Worm (Caenorhabditis elegans) whole organism, mixed stage, embryonic: ENCODE results near the gene F32G8.2.

Source experiments
- M03D4.4 ChIP-seq: sonication (generic microtip); optimal IDR thresholded peaks from 2 replicates; lab custom pipeline; 2017; ENCODE audit warnings: mild to moderate bottlenecking, missing genetic modification characterization, missing compliant biosample characterization
- blmp-1 ChIP-seq: fragments of 150-350 bp; optimal IDR thresholded peaks from 2 replicates; lab custom pipeline; 2014; ENCODE audit warnings: missing biosample characterization, missing genetic modification characterization
- ceh-39 ChIP-seq: fragments of 150-350 bp; optimal IDR thresholded peaks from 2 replicates; lab custom pipeline; 2014; ENCODE audit warnings: missing biosample characterization, missing genetic modification characterization
- ceh-83 ChIP-seq: fragments of 200-800 bp; sonication (Bioruptor generic); optimal IDR thresholded peaks from 2 replicates; lab custom pipeline; 2018; ENCODE audit warnings: mild to moderate bottlenecking, missing genetic modification characterization, missing compliant biosample characterization
- ces-1 ChIP-seq: fragments of 150-350 bp; optimal IDR thresholded peaks from 2 replicates; lab custom pipeline; 2014; ENCODE audit warnings: missing biosample characterization, missing genetic modification reagents, missing genetic modification characterization
- cnd-1 ChIP-seq: fragments of 200-800 bp; sonication (Bioruptor generic); optimal IDR thresholded peaks from 2 replicates; lab custom pipeline; 2018; ENCODE audit warnings: mild to moderate bottlenecking, missing genetic modification characterization, missing compliant biosample characterization
- elt-1 ChIP-seq: sonication (generic microtip); optimal IDR thresholded peaks from 2 replicates; lab custom pipeline; 2017; ENCODE audit warnings: missing genetic modification characterization, mild to moderate bottlenecking, missing compliant biosample characterization, antibody characterized with exemption, moderate library complexity, borderline replicate concordance; ENCODE audit not compliant: insufficient read depth
- elt-3 ChIP-seq: fragments of 150-350 bp; optimal IDR thresholded peaks from 2 replicates; lab custom pipeline; 2014; ENCODE audit warnings: missing biosample characterization, missing genetic modification characterization
- flh-1 ChIP-seq: fragments of 200-800 bp; sonication (Bioruptor generic); optimal IDR thresholded peaks from 2 replicates; lab custom pipeline; 2018; ENCODE audit warnings: mild to moderate bottlenecking, missing genetic modification characterization, moderate library complexity, missing compliant biosample characterization
- ham-2 ChIP-seq: fragments of 200-800 bp; sonication (Bioruptor generic); optimal IDR thresholded peaks from 2 replicates; lab custom pipeline; 2018; ENCODE audit warnings: mild to moderate bottlenecking, missing genetic modification characterization, missing compliant biosample characterization
- hlh-1 ChIP-seq: fragments of 150-350 bp; optimal IDR thresholded peaks from 2 replicates; lab custom pipeline; 2014; ENCODE audit warnings: missing biosample characterization, missing genetic modification reagents, missing genetic modification characterization
- lin-13 ChIP-seq: fragments of 150-350 bp; optimal IDR thresholded peaks from 2 replicates; lab custom pipeline; 2014; ENCODE audit warnings: missing biosample characterization, missing genetic modification characterization
- lin-32 ChIP-seq: fragments of 200-800 bp; sonication (Bioruptor generic); optimal IDR thresholded peaks from 2 replicates; lab custom pipeline; 2018; ENCODE audit warnings: mild to moderate bottlenecking, missing genetic modification characterization, missing compliant biosample characterization
- lsy-2 ChIP-seq: fragments of 150-350 bp; optimal IDR thresholded peaks from 2 replicates; lab custom pipeline; 2014; ENCODE audit warnings: missing biosample characterization, missing genetic modification characterization
- mab-5 ChIP-seq: fragments of 150-350 bp; optimal IDR thresholded peaks from 2 replicates; lab custom pipeline; 2014; ENCODE audit warnings: missing biosample characterization, missing genetic modification characterization
- mep-1 ChIP-seq: fragments of 150-350 bp; optimal IDR thresholded peaks from 2 replicates; lab custom pipeline; 2017; ENCODE audit warnings: missing biosample characterization, missing genetic modification reagents, missing genetic modification characterization, inconsistent platforms
- mls-2 ChIP-seq: sonication (generic microtip); optimal IDR thresholded peaks from 2 replicates; lab custom pipeline; 2016; ENCODE audit warnings: mild to moderate bottlenecking, missing genetic modification characterization, moderate library complexity, missing compliant biosample characterization
- nhr-12 ChIP-seq: fragments of 150-350 bp; optimal IDR thresholded peaks from 2 replicates; lab custom pipeline; 2014; ENCODE audit warnings: missing biosample characterization, missing genetic modification characterization
- nhr-2 ChIP-seq: fragments of 150-350 bp; optimal IDR thresholded peaks from 2 replicates; lab custom pipeline; 2014; ENCODE audit warnings: missing biosample characterization, missing genetic modification characterization
- nhr-237 ChIP-seq: fragments of 150-350 bp; optimal IDR thresholded peaks from 2 replicates; lab custom pipeline; 2014; ENCODE audit warnings: missing biosample characterization, missing genetic modification characterization
- nhr-28 ChIP-seq: fragments of 150-350 bp; optimal IDR thresholded peaks from 2 replicates; lab custom pipeline; 2014; ENCODE audit warnings: missing biosample characterization, missing genetic modification characterization
- nhr-76 ChIP-seq: sonication (generic microtip); optimal IDR thresholded peaks from 2 replicates; lab custom pipeline; 2017; ENCODE audit warnings: missing biosample characterization, missing genetic modification characterization
- pha-4 ChIP-seq: fragments of 150-350 bp; optimal IDR thresholded peaks from 2 replicates; lab custom pipeline; 2018; ENCODE audit warnings: missing biosample characterization, missing genetic modification reagents, missing genetic modification characterization
- sem-2 ChIP-seq: fragments of 200-800 bp; sonication (Bioruptor generic); optimal IDR thresholded peaks from 2 replicates; lab custom pipeline; 2018; ENCODE audit warnings: mild to moderate bottlenecking, missing genetic modification characterization, missing compliant biosample characterization
- snpc-4 ChIP-seq: fragments of 150-350 bp; optimal IDR thresholded peaks from 2 replicates; lab custom pipeline; 2014; ENCODE audit warnings: missing biosample characterization, missing genetic modification characterization
- sptf-1 ChIP-seq: sonication (generic microtip); optimal IDR thresholded peaks from 2 replicates; lab custom pipeline; 2017; ENCODE audit warnings: mild to moderate bottlenecking, missing genetic modification characterization, moderate library complexity, missing compliant biosample characterization
- tbx-8 ChIP-seq: fragments of 200-800 bp; sonication (Bioruptor generic); optimal IDR thresholded peaks from 2 replicates; lab custom pipeline; 2018; ENCODE audit warnings: mild to moderate bottlenecking, missing genetic modification characterization, moderate library complexity, missing compliant biosample characterization
- unc-120 ChIP-seq: sonication (generic microtip); optimal IDR thresholded peaks from 2 replicates; lab custom pipeline; 2017; ENCODE audit warnings: missing genetic modification characterization, missing compliant biosample characterization; ENCODE audit not compliant: poor library complexity, severe bottlenecking
- unc-62 ChIP-seq: fragments of 150-350 bp; optimal IDR thresholded peaks from 2 replicates; lab custom pipeline; 2014; ENCODE audit warnings: missing biosample characterization, missing genetic modification reagents, missing genetic modification characterization
- zip-8 ChIP-seq: fragments of 150-350 bp; optimal IDR thresholded peaks from 2 replicates; lab custom pipeline; 2014; ENCODE audit warnings: missing biosample characterization, missing genetic modification characterization
- ztf-11 ChIP-seq: fragments of 150-350 bp; optimal IDR thresholded peaks from 2 replicates; lab custom pipeline; 2014; ENCODE audit warnings: missing biosample characterization, missing genetic modification characterization

F32G8.2 gene

ce11 chrV:10576319-10576718 lies 26.5 kb downstream of the F32G8.2 start, which contains the start of gene vps-54:
Gene vps-54, minus strand, starts transcription at chrV:10576419.
- no peak for TF ChIP-seq ztf-11 (tag; lab: Kevin White, UChicago)
- TF ChIP-seq zip-8 (tag; lab: Kevin White, UChicago), result no peak

- no peak for TF ChIP-seq nhr-237 (tag; lab: Kevin White, UChicago)
- no peak for TF ChIP-seq nhr-12 (tag; lab: Kevin White, UChicago)
- TF ChIP-seq hlh-1 (tag; lab: Kevin White, UChicago), result no peak
- no peak for TF ChIP-seq blmp-1 (tag; lab: Kevin White, UChicago)
Measured at ce11 chrV:10578226-10578625, 28.4 kb downstream of the F32G8.2 start, which contains the start of gene mics-1. Gene mics-1, minus strand, starts transcription at chrV:10578326.

ce11 chrV:10578938-10579337 lies 29.1 kb downstream of the F32G8.2 start, which contains the start of the genes erh-1 and lpd-9:
Gene erh-1, minus strand, starts transcription at chrV:10579141.
Gene lpd-9, plus strand, starts transcription at chrV:10579305.
- TF ChIP-seq nhr-12 (tag; lab: Kevin White, UChicago) (no peak), lsy-2 (tag; lab: Kevin White, UChicago) (peak; percentile 66), ces-1 (GFP tag; lab: Kevin White, UChicago) (peak; percentile 22), cnd-1 (tag; lab: Kevin White, UChicago) (peak; percentile 23), hlh-1 (tag; lab: Kevin White, UChicago) (no peak), lin-13 (tag; lab: Kevin White, UChicago) (peak; percentile 46), mep-1 (tag; lab: Kevin White, UChicago) (peak; percentile 73), pha-4 (tag; lab: Kevin White, UChicago) (peak; percentile 79)

- TF ChIP-seq snpc-4 (tag; lab: Kevin White, UChicago) (no peak), mab-5 (tag; lab: Kevin White, UChicago) (no peak), nhr-2 (tag; lab: Kevin White, UChicago) (no peak), ces-1 (GFP tag; lab: Kevin White, UChicago) (no peak), ceh-39 (tag; lab: Kevin White, UChicago) (no peak), ham-2 (GFP tag; lab: Kevin White, UChicago) (no peak), elt-1 (tag; lab: Kevin White, UChicago) (no peak), nhr-237 (tag; lab: Kevin White, UChicago) (no peak), elt-3 (tag; lab: Kevin White, UChicago) (no peak), mep-1 (tag; lab: Kevin White, UChicago) (no peak), unc-120 (tag; lab: Kevin White, UChicago) (no peak), lin-32 (GFP tag; lab: Kevin White, UChicago) (no peak), nhr-28 (tag; lab: Kevin White, UChicago) (no peak), nhr-76 (tag; lab: Kevin White, UChicago) (no peak), M03D4.4 (tag; lab: Kevin White, UChicago) (no peak), unc-62 (GFP tag; lab: Kevin White, UChicago) (no peak), mls-2 (tag; lab: Kevin White, UChicago) (no peak), ztf-11 (tag; lab: Kevin White, UChicago) (no peak)
Measured at ce11 chrV:10580638-10581037, 30.8 kb downstream of the F32G8.2 start.

- no peak for TF ChIP-seq nhr-12 (tag; lab: Kevin White, UChicago)
- no peak for TF ChIP-seq lin-32 (GFP tag; lab: Kevin White, UChicago)
- no peak for TF ChIP-seq flh-1
- TF ChIP-seq tbx-8, result no peak
- no peak for TF ChIP-seq ceh-39 (tag; lab: Kevin White, UChicago)
- TF ChIP-seq ceh-83 (GFP tag; lab: Kevin White, UChicago), result no peak
- no peak for TF ChIP-seq sptf-1 (tag; lab: Kevin White, UChicago)
- no peak for TF ChIP-seq sem-2 (GFP tag; lab: Kevin White, UChicago)
- no peak for TF ChIP-seq snpc-4 (tag; lab: Kevin White, UChicago)
- no peak for TF ChIP-seq ham-2 (GFP tag; lab: Kevin White, UChicago)
- no peak for TF ChIP-seq unc-62 (GFP tag; lab: Kevin White, UChicago)
- TF ChIP-seq unc-120 (tag; lab: Kevin White, UChicago), result no peak
- TF ChIP-seq cnd-1 (tag; lab: Kevin White, UChicago), result no peak
- TF ChIP-seq mep-1 (tag; lab: Kevin White, UChicago), result no peak
- no peak for TF ChIP-seq M03D4.4 (tag; lab: Kevin White, UChicago)
- no peak for TF ChIP-seq hlh-1 (tag; lab: Kevin White, UChicago)
- no peak for TF ChIP-seq elt-1 (tag; lab: Kevin White, UChicago)
- TF ChIP-seq lin-13 (tag; lab: Kevin White, UChicago), result no peak
- no peak for TF ChIP-seq pha-4 (tag; lab: Kevin White, UChicago)
- no peak for TF ChIP-seq nhr-2 (tag; lab: Kevin White, UChicago)
- TF ChIP-seq, all 35 proteins: peak for 0
Measured at ce11 chrV:10581837-10582300, 32.1 kb downstream of the F32G8.2 start, which contains the start of gene T21C9.6. Gene T21C9.6, plus strand, starts transcription at chrV:10581887.
